Worm (Caenorhabditis elegans) whole organism, L1 larva: ENCODE measurements around the gene srh-149.

Source experiments
- ama-1 ChIP-seq: fragments of 150-350 bp; optimal IDR thresholded peaks from 2 replicates; lab custom pipeline; 2014
- dpl-1 ChIP-seq, 3 experiments: fragments of 150-350 bp in 2 of 3; sonication (generic microtip) in 1 of 3; optimal IDR thresholded peaks; 2 replicates each; lab custom pipeline; 2014 to 2017; ENCODE audit warnings: missing biosample characterization in 3 of 3, missing genetic modification characterization in 3 of 3, missing genetic modification reagents in 3 of 3
- efl-3 ChIP-seq: fragments of 200-800 bp; sonication (Bioruptor generic); optimal IDR thresholded peaks from 2 replicates; lab custom pipeline; 2018; ENCODE audit warnings: mild to moderate bottlenecking, missing genetic modification characterization, missing compliant biosample characterization
- elt-3 ChIP-seq, 6 experiments: fragments of 150-350 bp in 1 of 6; sonication (generic microtip); optimal IDR thresholded peaks; 2 replicates each; lab custom pipeline; 2017 to 2018; ENCODE audit warnings: missing biosample characterization in 6 of 6, missing genetic modification characterization in 6 of 6, inconsistent platforms in 1 of 6
- lir-3 ChIP-seq: sonication (generic microtip); optimal IDR thresholded peaks from 2 replicates; lab custom pipeline; 2016; ENCODE audit warnings: mild to moderate bottlenecking, missing genetic modification characterization, moderate library complexity, missing compliant biosample characterization; ENCODE audit not compliant: poor library complexity
- mdl-1 ChIP-seq, 2 experiments: fragments of 150-350 bp; optimal IDR thresholded peaks; 2 replicates each; lab custom pipeline; 2014 to 2017; ENCODE audit warnings: missing biosample characterization in 2 of 2, missing genetic modification characterization in 2 of 2, inconsistent platforms in 1 of 2
- nhr-11 ChIP-seq: fragments of 150-350 bp; optimal IDR thresholded peaks from 2 replicates; lab custom pipeline; 2014; ENCODE audit warnings: missing biosample characterization, missing genetic modification characterization
- pag-3 ChIP-seq: sonication (generic microtip); optimal IDR thresholded peaks from 2 replicates; lab custom pipeline; 2017; ENCODE audit warnings: missing genetic modification characterization, mild to moderate bottlenecking, missing compliant biosample characterization, antibody characterized with exemption, borderline replicate concordance; ENCODE audit not compliant: insufficient read depth
- unc-86 ChIP-seq: sonication (generic microtip); optimal IDR thresholded peaks from 2 replicates; lab custom pipeline; 2016; ENCODE audit warnings: missing genetic modification characterization, missing compliant biosample characterization
- vab-15 ChIP-seq: sonication (generic microtip); optimal IDR thresholded peaks from 2 replicates; lab custom pipeline; 2017; ENCODE audit warnings: missing genotype, mild to moderate bottlenecking, missing genetic modification characterization, missing compliant biosample characterization
- ztf-11 ChIP-seq, 2 experiments: sonication (generic microtip); optimal IDR thresholded peaks; 2 replicates each; lab custom pipeline; 2016 to 2017; ENCODE audit warnings: missing genetic modification characterization in 2 of 2, missing biosample characterization in 1 of 2, missing compliant biosample characterization in 1 of 2

- TF ChIP-seq lir-3 (tag; lab: Kevin White, UChicago) (no peak), mdl-1 (tag; optimal IDR thresholded peaks at IDR 0.05; lab: Kevin White, UChicago) (no peak), elt-3 (tag; optimal IDR thresholded peaks at IDR 0.05; lab: Kevin White, UChicago) (no peak), ztf-11 (tag; optimal IDR thresholded peaks at IDR 0.05; lab: Kevin White, UChicago) (no peak), dpl-1 (GFP tag; optimal IDR thresholded peaks at IDR 0.05; lab: Kevin White, UChicago) (no peak), ama-1 (lab: Kevin White, UChicago) (no peak), vab-15 (tag; lab: Kevin White, UChicago) (no peak), nhr-11 (no peak), pag-3 (tag; lab: Kevin White, UChicago) (no peak), unc-86 (no peak), efl-3 (GFP tag; lab: Kevin White, UChicago) (no peak)
Measured at ce11 chrV:15796087-15796486, 44.9 kb downstream of the srh-149 start, which contains the start of gene nhr-223.
